Worm (Caenorhabditis elegans) whole organism, L3 larva: Measurements from ENCODE around the gene Y54G11A.19.

Experiments used
- ceh-82 ChIP-seq: fragments of 150-350 bp; optimal IDR thresholded peaks from 2 replicates; lab custom pipeline; 2014; ENCODE audit warnings: missing biosample characterization, missing genetic modification characterization
- nhr-12 ChIP-seq: fragments of 150-350 bp; optimal IDR thresholded peaks from 2 replicates; lab custom pipeline; 2014; ENCODE audit warnings: missing biosample characterization, missing genetic modification characterization
- nhr-237 ChIP-seq: fragments of 150-350 bp; optimal IDR thresholded peaks from 2 replicates; lab custom pipeline; 2014; ENCODE audit warnings: missing biosample characterization, missing genetic modification characterization
- nhr-77 ChIP-seq: fragments of 150-350 bp; optimal IDR thresholded peaks from 2 replicates; lab custom pipeline; 2014; ENCODE audit warnings: missing biosample characterization, missing genetic modification characterization
- unc-39 ChIP-seq: sonication (generic microtip); optimal IDR thresholded peaks from 4 replicates; lab custom pipeline; 2017; ENCODE audit warnings: missing biosample characterization, missing genetic modification characterization
- zag-1 ChIP-seq: fragments of 150-350 bp; optimal IDR thresholded peaks from 2 replicates; lab custom pipeline; 2014; ENCODE audit warnings: missing biosample characterization, missing genetic modification characterization

- TF ChIP-seq nhr-77 (tag; lab: Kevin White, UChicago) (no peak), nhr-237 (no peak), zag-1 (no peak), nhr-12 (tag; lab: Kevin White, UChicago) (no peak), unc-39 (no peak), ceh-82 (tag; lab: Kevin White, UChicago) (no peak)
These were observed 42.6 kb downstream of the Y54G11A.19 start, which contains the start of gene Y48B6A.10 for ce11 chrII:14214109-14214508.
